Worm (Caenorhabditis elegans) whole organism, L4/young adult: ENCODE data around the gene ZK856.14.
A peak's percentile ranks its signal among the peaks of the same experiment; 100 is the strongest.

Source experiments
- W03F9.2 ChIP-seq: fragments of 150-350 bp; optimal IDR thresholded peaks from 2 replicates; lab custom pipeline; 2014; ENCODE audit warnings: missing biosample characterization, missing genetic modification characterization
- dao-5 ChIP-seq: sonication (generic microtip); optimal IDR thresholded peaks from 2 replicates; lab custom pipeline; 2016; ENCODE audit warnings: missing genotype, missing genetic modification characterization, moderate library complexity, missing compliant biosample characterization
- him-1 ChIP-seq: sonication (generic microtip); optimal IDR thresholded peaks from 2 replicates; lab custom pipeline; 2016; ENCODE audit warnings: missing genotype, missing genetic modification reagents, missing genetic modification characterization, missing compliant biosample characterization

ce11 chrV:10260460-10260859 lies 43.6 kb downstream of the ZK856.14 start, which contains the start of gene sri-18:
- TF ChIP-seq him-1 (tag; lab: Kevin White, UChicago) (peak; percentile 15), dao-5 (tag; lab: Kevin White, UChicago) (no peak), W03F9.2 (no peak)
